Fruit fly (Drosophila melanogaster) whole organism, pupa: Measurements from ENCODE around the gene CG7140.

Experiments used
- CG10348 ChIP-seq: fragments of 200-800 bp; sonication (Bioruptor generic); IDR thresholded peaks from 2 replicates; pipeline ENCODE4 v1.3.6; 2022; ENCODE audit warnings: missing biosample characterization, missing genetic modification characterization
- CG12605 ChIP-seq: fragments of 200-800 bp; sonication (Bioruptor generic); IDR thresholded peaks from 2 replicates; pipeline ENCODE4 v1.3.6; 2022; ENCODE audit warnings: missing biosample characterization, missing genetic modification characterization
- CG13204 ChIP-seq: fragments of 200-800 bp; sonication (Bioruptor generic); optimal IDR thresholded peaks from 2 replicates; lab custom pipeline; 2018; ENCODE audit warnings: missing biosample characterization, mild to moderate bottlenecking, missing genetic modification characterization, moderate library complexity
- CG14655 ChIP-seq: fragments of 200-800 bp; sonication (Bioruptor generic); optimal IDR thresholded peaks from 3 replicates; lab custom pipeline; 2017; ENCODE audit warnings: mild to moderate bottlenecking, missing biosample characterization, missing genetic modification reagents, missing genetic modification characterization
- CG15710 ChIP-seq: fragments of 200-800 bp; sonication (Bioruptor generic); optimal IDR thresholded peaks from 2 replicates; lab custom pipeline; 2018; ENCODE audit warnings: missing biosample characterization, mild to moderate bottlenecking, missing genetic modification characterization, moderate library complexity
- CG17806 ChIP-seq: fragments of 200-800 bp; sonication (Bioruptor generic); optimal IDR thresholded peaks from 2 replicates; lab custom pipeline; 2018; ENCODE audit warnings: missing biosample characterization, mild to moderate bottlenecking, missing genetic modification characterization, moderate library complexity
- CG32121 ChIP-seq: fragments of 200-800 bp; sonication (Bioruptor generic); IDR thresholded peaks from 2 replicates; pipeline ENCODE4 v1.3.6; 2022; ENCODE audit warnings: missing biosample characterization, missing genetic modification characterization
- CG34367 ChIP-seq: fragments of 200-800 bp; sonication (Bioruptor generic); optimal IDR thresholded peaks from 2 replicates; lab custom pipeline; 2018; ENCODE audit warnings: missing biosample characterization, mild to moderate bottlenecking, missing genetic modification characterization
- CG4496 ChIP-seq: fragments of 200-800 bp; sonication (Bioruptor generic); IDR thresholded peaks from 3 replicates; pipeline ENCODE4 v1.3.6; 2022; ENCODE audit warnings: missing biosample characterization, missing genetic modification characterization
- CG8159 ChIP-seq: fragments of 200-800 bp; sonication (Bioruptor generic); optimal IDR thresholded peaks from 3 replicates; lab custom pipeline; 2018; ENCODE audit warnings: missing biosample characterization, mild to moderate bottlenecking, missing genetic modification characterization, moderate library complexity
- CG8301 ChIP-seq: fragments of 200-800 bp; sonication (Bioruptor generic); optimal IDR thresholded peaks from 2 replicates; lab custom pipeline; 2018; ENCODE audit warnings: missing biosample characterization, mild to moderate bottlenecking, missing genetic modification characterization
- CG9948 ChIP-seq: fragments of 200-800 bp; sonication (Bioruptor generic); optimal IDR thresholded peaks from 2 replicates; lab custom pipeline; 2018; ENCODE audit warnings: missing biosample characterization, mild to moderate bottlenecking, missing genetic modification characterization, moderate library complexity
- D1 ChIP-seq: fragments of 200-800 bp; sonication (Bioruptor generic); optimal IDR thresholded peaks from 2 replicates; lab custom pipeline; 2018; ENCODE audit warnings: missing biosample characterization, mild to moderate bottlenecking, missing genetic modification characterization, moderate library complexity
- EcR ChIP-seq: fragments of 200-800 bp; sonication (Bioruptor generic); optimal IDR thresholded peaks from 3 replicates; lab custom pipeline; 2019; ENCODE audit warnings: missing biosample characterization, missing genetic modification characterization, mild to moderate bottlenecking, moderate library complexity, missing genetic modification reagents
- Ets98B ChIP-seq: fragments of 200-800 bp; sonication (Bioruptor generic); IDR thresholded peaks from 2 replicates; pipeline ENCODE4 v1.3.6; 2022; ENCODE audit warnings: missing biosample characterization, missing genetic modification characterization
- Pif1A ChIP-seq: fragments of 200-800 bp; sonication (Bioruptor generic); optimal IDR thresholded peaks from 3 replicates; lab custom pipeline; 2016; ENCODE audit warnings: missing biosample characterization, missing genetic modification characterization
- Pif1B ChIP-seq: fragments of 200-800 bp; sonication (Bioruptor generic); optimal IDR thresholded peaks from 3 replicates; lab custom pipeline; 2016; ENCODE audit warnings: missing biosample characterization, missing genetic modification characterization
- Snoo ChIP-seq: fragments of 200-800 bp; sonication (Bioruptor generic); optimal IDR thresholded peaks from 3 replicates; lab custom pipeline; 2017; ENCODE audit warnings: missing biosample characterization, mild to moderate bottlenecking, missing genetic modification characterization, inconsistent platforms
- fd96Ca ChIP-seq: fragments of 200-800 bp; sonication (Bioruptor generic); IDR thresholded peaks from 3 replicates; pipeline ENCODE4 v1.3.6; 2022; ENCODE audit warnings: missing biosample characterization, missing genetic modification characterization
- gl ChIP-seq: fragments of 200-800 bp; sonication (Bioruptor generic); optimal IDR thresholded peaks from 2 replicates; lab custom pipeline; 2018; ENCODE audit warnings: missing biosample characterization, mild to moderate bottlenecking, missing genetic modification characterization
- rn ChIP-seq: fragments of 200-800 bp; sonication (Bioruptor generic); IDR thresholded peaks from 2 replicates; pipeline ENCODE4 v1.3.6; 2022; ENCODE audit warnings: missing biosample characterization, missing genetic modification characterization

The CG7140 gene

dm6 chr3L:22028225-22028624 is at the start of gene CG7140:
Gene CG7140 (minus strand): TSS chr3L:22028325.
- no peak for TF ChIP-seq Snoo (tag; lab: Kevin White, UChicago)
- TF ChIP-seq CG14655 (GFP tag; lab: Kevin White, UChicago) = no peak
- TF ChIP-seq CG15710 (tag; lab: Kevin White, UChicago) = no peak
- no peak for TF ChIP-seq D1 (tag; lab: Kevin White, UChicago)
- TF ChIP-seq CG32121 (GFP tag; lab: Robert Waterston, UW) = no peak
- no peak for TF ChIP-seq Ets98B (GFP tag; lab: Robert Waterston, UW)

dm6 chr3L:22075706-22076398 is 47.7 kb upstream of the CG7140 start, which contains the start of the genes CG7130 and RpLP0:
Gene CG7130 (minus strand): TSS chr3L:22075756.
Gene RpLP0 (plus strand): TSS chr3L:22075867.
- TF ChIP-seq Pif1A (GFP tag; lab: Kevin White, UChicago) (peak; percentile 84), CG9948 (peak; percentile 27), CG8301 (tag; lab: Kevin White, UChicago) (peak; percentile 35), D1 (tag; lab: Kevin White, UChicago) (no peak), CG4496 (peak; percentile 89), gl (tag; lab: Kevin White, UChicago) (peak; percentile 69), Ets98B (GFP tag; lab: Robert Waterston, UW) (peak; percentile 49), CG32121 (GFP tag; lab: Robert Waterston, UW) (peak; percentile 35; the same call in 1 of the 2 replicates), CG8159 (tag; lab: Kevin White, UChicago) (peak; percentile 54), CG12605 (GFP tag; lab: Robert Waterston, UW) (no peak), CG17806 (tag; lab: Kevin White, UChicago) (peak; percentile 41), Pif1B (GFP tag; lab: Kevin White, UChicago) (peak; percentile 70), Snoo (tag; lab: Kevin White, UChicago) (peak; percentile 94), CG34367 (tag; lab: Kevin White, UChicago) (peak; percentile 79), EcR (GFP tag; lab: Kevin White, UChicago) (no peak), CG13204 (GFP tag; lab: Kevin White, UChicago) (peak; percentile 63), CG14655 (GFP tag; lab: Kevin White, UChicago) (no peak), fd96Ca (GFP tag; lab: Robert Waterston, UW) (0 out of 3 replicates have a peak, but pooled peaks have one; percentile 35), CG10348 (GFP tag; lab: Robert Waterston, UW) (no peak), CG15710 (tag; lab: Kevin White, UChicago) (peak; percentile 71), rn (GFP tag; lab: Robert Waterston, UW) (peak; percentile 60)

dm6 chr3L:22074347-22074971 is 46.3 kb upstream of the CG7140 start, which contains the start of gene CG7133:
Gene CG7133 (minus strand): TSS chr3L:22074523.
- TF ChIP-seq CG4496 (0 out of 3 replicates have a peak, but pooled peaks have one; percentile 26), CG9948 (no peak), Ets98B (GFP tag; lab: Robert Waterston, UW) (peak; percentile 13; the same call in 1 of the 2 replicates)
- TF ChIP-seq, all 21 proteins: peak for 2

dm6 chr3L:22072824-22073223 is 44.7 kb upstream of the CG7140 start:
- TF ChIP-seq CG32121 (GFP tag; lab: Robert Waterston, UW) (no peak), D1 (tag; lab: Kevin White, UChicago) (no peak), CG9948 (peak; percentile 28), CG8159 (tag; lab: Kevin White, UChicago) (no peak), CG17806 (tag; lab: Kevin White, UChicago) (peak; percentile 7), CG4496 (peak; percentile 14; the same call in 1 of the 3 replicates), fd96Ca (GFP tag; lab: Robert Waterston, UW) (no peak), CG34367 (tag; lab: Kevin White, UChicago) (no peak), Ets98B (GFP tag; lab: Robert Waterston, UW) (no peak), CG15710 (tag; lab: Kevin White, UChicago) (no peak), rn (GFP tag; lab: Robert Waterston, UW) (no peak), Snoo (tag; lab: Kevin White, UChicago) (no peak), Pif1B (GFP tag; lab: Kevin White, UChicago) (no peak), CG13204 (GFP tag; lab: Kevin White, UChicago) (no peak), CG14655 (GFP tag; lab: Kevin White, UChicago) (no peak), CG12605 (GFP tag; lab: Robert Waterston, UW) (no peak), CG10348 (GFP tag; lab: Robert Waterston, UW) (no peak), Pif1A (GFP tag; lab: Kevin White, UChicago) (no peak), EcR (GFP tag; lab: Kevin White, UChicago) (peak; percentile 32), CG8301 (tag; lab: Kevin White, UChicago) (no peak)

dm6 chr3L:22071687-22072394 is 43.7 kb upstream of the CG7140 start, which contains the start of gene CG7139:
Gene CG7139 (minus strand): TSS chr3L:22071848.
- TF ChIP-seq CG32121 (GFP tag; lab: Robert Waterston, UW) (no peak), Pif1B (GFP tag; lab: Kevin White, UChicago) (no peak), fd96Ca (GFP tag; lab: Robert Waterston, UW) (no peak), CG8301 (tag; lab: Kevin White, UChicago) (no peak), CG15710 (tag; lab: Kevin White, UChicago) (no peak), CG17806 (tag; lab: Kevin White, UChicago) (no peak), CG13204 (GFP tag; lab: Kevin White, UChicago) (no peak), CG8159 (tag; lab: Kevin White, UChicago) (peak; percentile 29)
